Fruit fly (Drosophila melanogaster) whole organism, embryonic: ENCODE data around the gene MBD-like.

ENCODE experiments used
- Aef1 ChIP-seq: fragments of 200-800 bp; sonication (Bioruptor generic); IDR thresholded peaks from 3 replicates; pipeline ENCODE4 v1.3.6; 2022; ENCODE audit warnings: missing biosample characterization, missing genetic modification characterization
- B-H2 ChIP-seq: fragments of 200-800 bp; sonication (Bioruptor generic); optimal IDR thresholded peaks from 2 replicates; lab custom pipeline; 2018; ENCODE audit warnings: missing biosample characterization, mild to moderate bottlenecking, missing genetic modification characterization
- Bgb ChIP-seq: fragments of 200-800 bp; sonication (Bioruptor generic); IDR thresholded peaks from 2 replicates; pipeline ENCODE4 v1.3.6; 2022; ENCODE audit warnings: missing biosample characterization, missing genetic modification characterization; ENCODE audit not compliant: partially characterized antibody
- Blimp-1 ChIP-seq: fragments of 200-800 bp; sonication (Bioruptor generic); optimal IDR thresholded peaks from 3 replicates; lab custom pipeline; 2018; ENCODE audit warnings: missing biosample characterization, missing genetic modification characterization, mild to moderate bottlenecking, moderate library complexity, missing genetic modification reagents
- Bteb2 ChIP-seq: fragments of 200-800 bp; sonication (Bioruptor generic); optimal IDR thresholded peaks from 2 replicates; lab custom pipeline; 2016; ENCODE audit warnings: missing biosample characterization, missing genetic modification characterization
- CG10274 ChIP-seq: fragments of 200-800 bp; sonication (Bioruptor generic); optimal IDR thresholded peaks from 3 replicates; lab custom pipeline; 2017; ENCODE audit warnings: missing biosample characterization, mild to moderate bottlenecking, missing genetic modification characterization
- CG12391 ChIP-seq: fragments of 200-800 bp; sonication (Bioruptor generic); optimal IDR thresholded peaks from 3 replicates; lab custom pipeline; 2018; ENCODE audit warnings: missing biosample characterization, mild to moderate bottlenecking, missing genetic modification characterization, moderate library complexity
- CG14667 ChIP-seq: fragments of 200-800 bp; sonication (Bioruptor generic); IDR thresholded peaks from 2 replicates; pipeline ENCODE4 v1.3.6; 2022; ENCODE audit warnings: missing biosample characterization, missing genetic modification characterization
- CG17328 ChIP-seq: fragments of 200-800 bp; sonication (Bioruptor generic); IDR thresholded peaks from 2 replicates; pipeline ENCODE4 v1.3.6; 2022; ENCODE audit warnings: missing biosample characterization, missing genetic modification characterization
- CG17612 ChIP-seq: fragments of 200-800 bp; sonication (Bioruptor generic); IDR thresholded peaks from 2 replicates; pipeline ENCODE4 v1.3.6; 2022; ENCODE audit warnings: missing biosample characterization, missing genetic modification characterization
- CG2202 ChIP-seq: fragments of 200-800 bp; sonication (Bioruptor generic); optimal IDR thresholded peaks from 2 replicates; lab custom pipeline; 2018; ENCODE audit warnings: missing biosample characterization, mild to moderate bottlenecking, missing genetic modification characterization
- CG31224 ChIP-seq: fragments of 200-800 bp; sonication (Bioruptor generic); IDR thresholded peaks from 2 replicates; pipeline ENCODE4 v1.3.6; 2022; ENCODE audit warnings: missing biosample characterization, missing genetic modification characterization
- CG3995 ChIP-seq: fragments of 200-800 bp; sonication (Bioruptor generic); optimal IDR thresholded peaks from 3 replicates; lab custom pipeline; 2016; ENCODE audit warnings: missing biosample characterization, missing genetic modification characterization
- CG43689 ChIP-seq: fragments of 200-800 bp; sonication (Bioruptor generic); IDR thresholded peaks from 2 replicates; pipeline ENCODE4 v1.3.6; 2022; ENCODE audit warnings: missing biosample characterization, missing genetic modification characterization
- CG4707 ChIP-seq: fragments of 200-800 bp; sonication (Bioruptor generic); optimal IDR thresholded peaks from 2 replicates; lab custom pipeline; 2018; ENCODE audit warnings: missing biosample characterization, mild to moderate bottlenecking, missing genetic modification characterization, moderate library complexity
- CG4854 ChIP-seq: fragments of 200-800 bp; sonication (Bioruptor generic); optimal IDR thresholded peaks from 2 replicates; lab custom pipeline; 2016; ENCODE audit warnings: missing biosample characterization, missing genetic modification characterization, inconsistent platforms
- CG6765 ChIP-seq: fragments of 200-800 bp; sonication (Bioruptor generic); optimal IDR thresholded peaks from 3 replicates; lab custom pipeline; 2017; ENCODE audit warnings: missing biosample characterization, mild to moderate bottlenecking, missing genetic modification characterization
- CG7357 ChIP-seq: fragments of 200-800 bp; sonication (Bioruptor generic); IDR thresholded peaks from 3 replicates; pipeline ENCODE4 v1.3.6; 2022; ENCODE audit warnings: missing biosample characterization, missing genetic modification characterization
- CG7372 ChIP-seq: fragments of 200-800 bp; sonication (Bioruptor generic); IDR thresholded peaks from 2 replicates; pipeline ENCODE4 v1.3.6; 2022; ENCODE audit warnings: missing biosample characterization, missing genetic modification characterization
- CG7556 ChIP-seq: fragments of 200-800 bp; sonication (Bioruptor generic); optimal IDR thresholded peaks from 2 replicates; lab custom pipeline; 2017; ENCODE audit warnings: missing biosample characterization, mild to moderate bottlenecking, missing genetic modification characterization
- CG9215 ChIP-seq: fragments of 200-800 bp; sonication (Bioruptor generic); IDR thresholded peaks from 2 replicates; pipeline ENCODE4 v1.3.6; 2022; ENCODE audit warnings: missing biosample characterization, missing genetic modification characterization
- CG9932 ChIP-seq: fragments of 200-800 bp; sonication (Bioruptor generic); IDR thresholded peaks from 2 replicates; pipeline ENCODE4 v1.3.6; 2022; ENCODE audit warnings: missing biosample characterization, missing genetic modification characterization
- D19B ChIP-seq: fragments of 200-800 bp; sonication (Bioruptor generic); optimal IDR thresholded peaks from 2 replicates; lab custom pipeline; 2017; ENCODE audit warnings: missing biosample characterization, mild to moderate bottlenecking, missing genetic modification characterization
- Dll ChIP-seq: fragments of 200-800 bp; sonication (Bioruptor generic); IDR thresholded peaks from 4 replicates; pipeline ENCODE4 v1.3.6; 2022; ENCODE audit warnings: missing biosample characterization, missing genetic modification characterization; ENCODE audit not compliant: partially characterized antibody
- Gsc ChIP-seq: fragments of 200-800 bp; sonication (Bioruptor generic); IDR thresholded peaks from 2 replicates; pipeline ENCODE4 v1.3.6; 2022; ENCODE audit warnings: missing biosample characterization, missing genetic modification characterization
- HLH54F ChIP-seq: fragments of 200-800 bp; sonication (Bioruptor generic); optimal IDR thresholded peaks from 3 replicates; lab custom pipeline; 2016; ENCODE audit warnings: missing biosample characterization, missing genetic modification characterization
- Hr3 ChIP-seq: fragments of 200-800 bp; sonication (Bioruptor generic); optimal IDR thresholded peaks from 3 replicates; lab custom pipeline; 2016; ENCODE audit warnings: missing biosample characterization, missing genetic modification characterization
- Jarid2 ChIP-seq: fragments of 200-800 bp; sonication (Bioruptor generic); optimal IDR thresholded peaks from 3 replicates; lab custom pipeline; 2017; ENCODE audit warnings: mild to moderate bottlenecking, missing biosample characterization, missing genetic modification reagents, missing genetic modification characterization
- Max ChIP-seq: fragments of 200-800 bp; sonication (Bioruptor generic); optimal IDR thresholded peaks from 2 replicates; lab custom pipeline; 2016; ENCODE audit warnings: missing biosample characterization, mild to moderate bottlenecking, missing genetic modification characterization
- Nf-YB ChIP-seq: fragments of 200-800 bp; sonication (Bioruptor generic); optimal IDR thresholded peaks from 3 replicates; lab custom pipeline; 2019; ENCODE audit warnings: missing biosample characterization, mild to moderate bottlenecking, missing genetic modification characterization, moderate library complexity
- Taf1 ChIP-seq: fragments of 200-800 bp; sonication (Bioruptor generic); IDR thresholded peaks from 2 replicates; pipeline ENCODE4 v1.3.6; 2022; ENCODE audit warnings: missing biosample characterization, missing genetic modification characterization
- ase ChIP-seq: fragments of 200-800 bp; sonication (Bioruptor generic); IDR thresholded peaks from 3 replicates; pipeline ENCODE4 v1.3.6; 2022; ENCODE audit warnings: missing biosample characterization, missing genetic modification characterization
- bbx ChIP-seq: fragments of 200-800 bp; sonication (Bioruptor generic); IDR thresholded peaks from 2 replicates; pipeline ENCODE4 v1.3.6; 2022; ENCODE audit warnings: missing biosample characterization, missing genetic modification characterization; ENCODE audit not compliant: partially characterized antibody
- cad ChIP-seq: fragments of >200 bp; optimal IDR thresholded peaks from 2 replicates; lab custom pipeline; 2017; ENCODE audit warnings: missing biosample characterization, missing genetic modification characterization
- croc ChIP-seq: fragments of 200-800 bp; sonication (Bioruptor generic); conservative IDR thresholded peaks from 3 replicates; pipeline ENCODE4 v1.3.6; 2022; ENCODE audit warnings: missing biosample characterization, missing genetic modification characterization
- dan ChIP-seq: fragments of 200-800 bp; sonication (Bioruptor generic); IDR thresholded peaks from 2 replicates; pipeline ENCODE4 v1.3.6; 2022; ENCODE audit warnings: missing biosample characterization, missing genetic modification characterization
- fd96Cb ChIP-seq: fragments of 200-800 bp; sonication (Bioruptor generic); optimal IDR thresholded peaks from 2 replicates; lab custom pipeline; 2018; ENCODE audit warnings: missing biosample characterization, mild to moderate bottlenecking, missing genetic modification characterization, moderate library complexity
- ftz-f1 ChIP-seq: fragments of 200-800 bp; sonication (Bioruptor generic); optimal IDR thresholded peaks from 2 replicates; lab custom pipeline; 2016; ENCODE audit warnings: missing biosample characterization, missing genetic modification characterization
- gcm ChIP-seq: fragments of 200-800 bp; sonication (Bioruptor generic); optimal IDR thresholded peaks from 2 replicates; lab custom pipeline; 2019; ENCODE audit warnings: missing biosample characterization, mild to moderate bottlenecking, missing genetic modification characterization, moderate library complexity
- gcm2 ChIP-seq: fragments of 200-800 bp; sonication (Bioruptor generic); optimal IDR thresholded peaks from 2 replicates; lab custom pipeline; 2016; ENCODE audit warnings: missing biosample characterization, missing genetic modification characterization
- ind ChIP-seq: fragments of 200-800 bp; sonication (Bioruptor generic); optimal IDR thresholded peaks from 3 replicates; lab custom pipeline; 2016; ENCODE audit warnings: missing biosample characterization, missing genetic modification characterization
- inv ChIP-seq: fragments of 200-800 bp; sonication (Bioruptor generic); IDR thresholded peaks from 2 replicates; pipeline ENCODE4 v1.3.6; 2022; ENCODE audit warnings: missing biosample characterization, missing genetic modification characterization; ENCODE audit not compliant: partially characterized antibody
- otp ChIP-seq: fragments of 200-800 bp; sonication (Bioruptor generic); IDR thresholded peaks from 3 replicates; pipeline ENCODE4, ENCODE4 v1.3.6; 2022; ENCODE audit warnings: missing biosample characterization, missing genetic modification characterization
- ranshi ChIP-seq: fragments of 200-800 bp; sonication (Bioruptor generic); IDR thresholded peaks from 2 replicates; pipeline ENCODE4 v1.3.6; 2022; ENCODE audit warnings: missing biosample characterization, missing genetic modification characterization
- ro ChIP-seq: fragments of 200-800 bp; sonication (Bioruptor generic); IDR thresholded peaks from 2 replicates; pipeline ENCODE4 v1.3.6; 2022; ENCODE audit warnings: missing biosample characterization, missing genetic modification characterization
- seq ChIP-seq: fragments of 200-800 bp; sonication (Bioruptor generic); IDR thresholded peaks from 2 replicates; pipeline ENCODE4 v1.3.6; 2022; ENCODE audit warnings: missing biosample characterization, missing genetic modification characterization
- sisA ChIP-seq: fragments of 200-800 bp; sonication (Bioruptor generic); IDR thresholded peaks from 2 replicates; pipeline ENCODE4 v1.3.6; 2022; ENCODE audit warnings: missing biosample characterization, missing genetic modification characterization
- sob ChIP-seq: fragments of 200-800 bp; sonication (Bioruptor generic); IDR thresholded peaks from 2 replicates; pipeline ENCODE4 v1.3.6; 2022; ENCODE audit warnings: missing biosample characterization, missing genetic modification characterization
- tgo ChIP-seq: fragments of 200-800 bp; sonication (Bioruptor generic); IDR thresholded peaks from 3 replicates; pipeline ENCODE4 v1.3.6; 2022; ENCODE audit warnings: missing biosample characterization, missing genetic modification characterization
- tio ChIP-seq: fragments of 200-800 bp; sonication (Bioruptor generic); optimal IDR thresholded peaks from 2 replicates; lab custom pipeline; 2017; ENCODE audit warnings: missing biosample characterization, missing genetic modification characterization, inconsistent platforms
- toy ChIP-seq: fragments of 200-800 bp; sonication (Bioruptor generic); IDR thresholded peaks from 2 replicates; pipeline ENCODE4 v1.3.6; 2022; ENCODE audit warnings: missing biosample characterization, missing genetic modification characterization
- twi ChIP-seq: fragments of 200-800 bp; optimal IDR thresholded peaks from 2 replicates; lab custom pipeline; 2019; ENCODE audit warnings: missing biosample characterization, mild to moderate bottlenecking, missing genetic modification characterization, moderate library complexity
- vnd ChIP-seq: fragments of 200-800 bp; sonication (Bioruptor generic); IDR thresholded peaks from 3 replicates; pipeline ENCODE4 v1.3.6; 2022; ENCODE audit warnings: missing biosample characterization, missing genetic modification characterization; ENCODE audit not compliant: partially characterized antibody

Gene MBD-like

DNA sequence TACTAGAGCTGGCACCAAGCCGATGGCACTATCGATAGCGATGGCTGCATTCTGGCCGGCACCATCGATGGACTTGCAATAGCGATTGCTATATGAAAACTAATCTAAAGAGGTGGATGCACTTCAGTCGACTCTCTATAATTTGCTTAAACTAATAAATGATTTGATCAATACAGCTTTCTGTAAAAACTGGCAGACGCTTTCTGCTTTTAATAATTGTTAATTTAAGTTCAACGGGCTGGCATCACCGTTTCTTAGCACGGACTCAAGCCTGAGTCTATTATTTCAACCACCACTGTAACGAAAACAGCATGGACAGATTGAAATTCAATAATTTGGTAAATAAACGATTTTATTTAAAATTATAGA is 46.5 kb upstream of the MBD-like start, which contains the start of the genes Ras85D and Rlb1 (continued):
- TF ChIP-seq CG7556 (GFP tag; lab: Kevin White, UChicago) (peak; percentile 37), Bgb (no peak), CG3995 (GFP tag; lab: Kevin White, UChicago) (peak; percentile 1), twi (tag; lab: Kevin White, UChicago) (peak; percentile 62), Hr3 (peak; percentile 74), Blimp-1 (GFP tag; lab: Kevin White, UChicago) (no peak), CG14667 (GFP tag; lab: Robert Waterston, UW) (no peak), Bteb2 (GFP tag; lab: Kevin White, UChicago) (peak; percentile 69), tgo (no peak), Dll (no peak), ro (no peak), CG17612 (GFP tag; lab: Robert Waterston, UW) (no peak), CG7372 (GFP tag; lab: Robert Waterston, UW) (no peak), CG6765 (GFP tag; lab: Kevin White, UChicago) (peak; percentile 28), dan (GFP tag; lab: Robert Waterston, UW) (no peak), CG2202 (peak; percentile 17), ase (GFP tag; lab: Robert Waterston, UW) (no peak), ind (GFP tag; lab: Kevin White, UChicago) (peak; percentile 83), toy (no peak), fd96Cb (peak; percentile 21), bbx (GFP tag; lab: Robert Waterston, UW) (no peak), Gsc (GFP tag; lab: Robert Waterston, UW) (no peak), B-H2 (GFP tag; lab: Kevin White, UChicago) (peak; percentile 77), ftz-f1 (GFP tag; lab: Kevin White, UChicago) (no peak), CG12391 (peak; percentile 80), CG17328 (GFP tag; lab: Robert Waterston, UW) (no peak), seq (no peak), croc (GFP tag; lab: Robert Waterston, UW) (peak; percentile 41; the same call in 2 of the 3 replicates), sob (GFP tag; lab: Robert Waterston, UW) (no peak), tio (no peak), CG7357 (GFP tag; lab: Robert Waterston, UW) (0 out of 3 replicates have a peak, but pooled peaks have one; percentile 26), D19B (GFP tag; lab: Kevin White, UChicago) (no peak), otp (no peak), cad (no peak), Taf1 (no peak), Jarid2 (GFP tag; lab: Kevin White, UChicago) (no peak), CG4854 (GFP tag; lab: Kevin White, UChicago) (peak; percentile 66), gcm2 (peak; percentile 19), Max (GFP tag; lab: Kevin White, UChicago) (peak; percentile 89), sisA (no peak), ranshi (GFP tag; lab: Robert Waterston, UW) (no peak), HLH54F (GFP tag; lab: Kevin White, UChicago) (peak; percentile 83), Aef1 (no peak), CG10274 (GFP tag; lab: Kevin White, UChicago) (no peak), CG31224 (no peak), Nf-YB (GFP tag; lab: Kevin White, UChicago) (peak; percentile 31), gcm (GFP tag; lab: Kevin White, UChicago) (no peak), CG9215 (GFP tag; lab: Robert Waterston, UW) (no peak), CG4707 (GFP tag; lab: Kevin White, UChicago) (no peak), vnd (GFP tag; lab: Robert Waterston, UW) (no peak), CG9932 (GFP tag; lab: Robert Waterston, UW) (no peak), inv (GFP tag; lab: Robert Waterston, UW) (no peak), CG43689 (GFP tag; lab: Robert Waterston, UW) (no peak)
